Worm (Caenorhabditis elegans) whole organism, dauer: ENCODE measurements around the gene acr-18.
"Not testable (repeated sequence)": the region's sequence is repeated elsewhere in the genome, so short reads cannot be mapped to it uniquely, and the experiment has no call there.

Experiments
- unc-62 ChIP-seq: sonication (generic microtip); optimal IDR thresholded peaks from 2 replicates; lab custom pipeline; 2017; ENCODE audit warnings: missing biosample characterization, missing genetic modification reagents, missing genetic modification characterization

The acr-18 gene

DNA sequence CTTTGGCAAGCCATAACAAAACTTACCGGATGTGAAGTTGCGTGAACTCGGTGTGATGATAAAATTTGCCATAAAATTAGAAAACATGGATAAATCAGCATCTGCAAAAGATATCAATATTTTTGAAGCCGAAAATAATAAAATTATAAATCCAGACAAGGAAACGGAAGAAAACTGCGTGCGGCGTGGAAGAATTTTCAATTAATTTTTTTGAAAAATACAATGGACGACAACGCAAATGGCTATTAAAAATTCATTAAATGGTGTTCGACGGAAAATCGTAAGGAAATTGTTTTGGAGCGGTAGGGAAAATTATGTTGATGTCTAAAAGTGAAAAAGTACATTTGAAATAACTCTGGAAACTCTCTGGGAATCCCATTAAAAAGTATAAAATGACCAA, at the start of gene acr-18:
Gene acr-18 (minus strand): TSS at position 101 of the 400 bp plus-strand sequence.
- TF ChIP-seq unc-62 (GFP tag; lab: Kevin White, UChicago) = no peak

DNA sequence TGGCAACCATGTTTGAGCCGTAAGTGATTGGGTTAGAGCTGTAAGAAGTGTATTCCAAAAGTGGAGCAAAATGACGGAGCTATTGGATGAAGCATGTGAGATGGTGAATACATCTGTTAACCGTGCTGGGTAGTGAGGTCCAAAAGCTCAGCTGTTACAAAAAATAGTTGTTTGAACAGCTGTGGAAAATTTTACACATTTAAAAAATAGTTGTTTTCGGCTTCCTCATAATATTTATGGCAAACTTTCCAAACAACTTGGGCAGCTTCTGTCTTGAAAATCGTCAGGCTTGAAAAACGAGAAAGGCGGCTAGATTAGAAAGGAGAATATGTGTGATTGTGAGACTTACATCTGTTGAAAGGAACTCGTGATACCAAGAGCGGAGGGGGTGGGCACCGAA, 46.1 kb upstream of the acr-18 start, which contains the start of gene fbxa-154:
Gene fbxa-154 (minus strand): TSS at position 101 of the 400 bp plus-strand sequence.
- no peak for TF ChIP-seq unc-62 (GFP tag; lab: Kevin White, UChicago)

DNA sequence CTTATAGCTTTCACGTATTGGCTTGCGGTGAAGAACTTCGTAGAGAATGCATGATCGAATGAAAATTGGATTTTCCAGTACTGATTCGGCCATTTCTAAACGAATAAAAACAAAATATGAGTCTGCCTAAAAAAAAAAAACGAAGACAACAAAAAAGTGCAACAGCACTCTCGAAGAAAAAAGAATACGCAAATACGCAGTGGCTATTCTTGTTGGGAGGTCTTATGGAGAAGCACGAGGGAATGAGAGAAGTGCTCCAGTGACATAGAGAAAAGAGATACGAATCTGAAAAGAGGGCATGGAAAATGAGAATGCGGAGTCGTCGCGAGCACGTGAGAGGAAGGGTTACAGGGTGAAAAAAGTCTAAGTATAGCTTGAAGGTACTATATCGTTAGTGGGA, 43.3 kb upstream of the acr-18 start, which contains the start of gene fbxa-152:
Gene fbxa-152 (minus strand): TSS at position 101 of the 400 bp plus-strand sequence.
- TF ChIP-seq unc-62 (GFP tag; lab: Kevin White, UChicago) = no peak

DNA sequence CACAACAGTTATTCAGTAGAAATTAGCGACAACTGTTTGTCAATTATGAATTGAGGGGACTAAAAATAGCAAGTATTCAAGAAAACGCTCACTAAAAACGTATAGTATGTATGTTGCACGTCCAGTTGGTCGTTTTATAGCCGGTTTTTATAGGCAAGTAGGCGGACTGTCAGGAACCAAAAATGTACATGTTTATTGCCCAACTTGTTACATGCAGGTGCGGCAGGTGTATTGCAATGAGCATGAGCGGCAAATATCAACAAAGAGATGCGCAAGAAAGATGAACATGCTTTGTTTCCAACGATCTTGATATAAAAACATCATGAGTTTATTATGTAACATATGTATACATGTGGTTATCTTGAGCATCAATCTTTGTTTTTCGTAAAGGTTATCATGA, 40.8 kb upstream of the acr-18 start, which contains the start of gene B0391.14:
Gene B0391.14 (minus strand): TSS at position 101 of the 400 bp plus-strand sequence.
- TF ChIP-seq unc-62 (GFP tag; lab: Kevin White, UChicago) = not testable (repeated sequence)

DNA sequence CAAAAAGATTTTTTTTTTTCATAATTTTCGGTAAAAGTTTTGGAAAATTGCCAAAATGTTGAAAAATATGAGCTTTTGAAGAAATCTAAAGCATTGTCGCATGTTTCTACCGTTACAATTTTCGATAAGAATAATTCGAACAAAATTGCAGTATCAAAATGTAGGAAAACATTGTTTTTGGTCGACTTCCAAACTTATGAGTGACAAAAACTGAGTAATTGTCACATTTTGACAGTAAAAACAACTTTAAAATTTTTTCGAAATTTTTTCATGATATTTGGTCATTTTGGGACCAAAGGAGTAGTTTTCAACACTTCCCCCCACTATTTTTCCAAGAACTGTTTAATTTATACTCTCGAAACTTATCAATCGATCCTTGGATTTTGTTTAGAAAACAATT, 35.6 kb upstream of the acr-18 start, which contains the start of gene fbxa-139:
Gene fbxa-139 (minus strand): TSS at position 101 of the 400 bp plus-strand sequence.
- TF ChIP-seq unc-62 (GFP tag; lab: Kevin White, UChicago) = no peak

DNA sequence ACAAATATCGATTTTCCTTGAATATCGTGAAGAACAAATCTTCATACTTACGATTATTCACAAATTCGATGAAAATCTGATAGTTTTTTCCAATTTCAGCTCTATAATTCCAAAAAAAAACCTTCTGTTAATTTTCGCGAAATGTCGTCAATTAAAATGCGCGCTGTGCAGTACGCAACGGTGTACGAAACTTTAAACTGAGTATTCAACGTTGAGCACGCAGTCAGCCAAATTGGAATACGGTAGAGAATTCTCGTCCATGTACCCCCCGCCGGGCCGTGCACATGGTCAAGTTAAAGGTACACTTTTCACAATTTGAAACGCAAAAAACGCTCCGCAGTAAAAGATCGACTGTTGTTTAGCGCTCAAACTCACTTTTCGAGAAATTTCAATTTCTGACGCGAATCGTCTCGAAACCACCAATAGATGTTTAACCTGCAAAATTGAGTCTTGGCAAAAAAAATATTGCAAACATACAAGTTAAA, 31.3 kb upstream of the acr-18 start, which contains the start of gene F28F8.7:
Gene F28F8.7 (minus strand): TSS at position 435 of the 485 bp plus-strand sequence.
- not testable (repeated sequence) for TF ChIP-seq unc-62 (GFP tag; lab: Kevin White, UChicago)

DNA sequence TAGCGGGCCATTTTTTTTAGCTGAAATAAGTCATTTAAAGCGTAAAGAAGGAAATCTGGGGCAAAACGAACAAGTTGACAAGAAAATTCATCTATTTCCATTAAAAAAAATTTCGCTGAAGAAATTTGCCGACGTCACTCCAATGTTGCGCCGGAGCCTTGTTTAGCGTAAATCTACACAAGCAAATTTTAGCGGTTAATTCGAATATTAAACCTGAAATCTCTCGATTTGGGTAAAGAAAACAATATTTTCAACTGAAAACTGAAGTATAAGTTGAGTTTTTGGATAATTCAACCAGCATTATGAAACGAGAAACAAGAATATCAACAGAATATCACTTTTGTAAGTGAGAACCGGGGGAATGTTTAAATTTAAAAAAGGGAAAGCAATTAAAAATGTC, 19.4 kb upstream of the acr-18 start, which contains the start of gene F28F8.9:
Gene F28F8.9 (minus strand): TSS at position 288 of the 400 bp plus-strand sequence.
- no peak for TF ChIP-seq unc-62 (GFP tag; lab: Kevin White, UChicago)

DNA sequence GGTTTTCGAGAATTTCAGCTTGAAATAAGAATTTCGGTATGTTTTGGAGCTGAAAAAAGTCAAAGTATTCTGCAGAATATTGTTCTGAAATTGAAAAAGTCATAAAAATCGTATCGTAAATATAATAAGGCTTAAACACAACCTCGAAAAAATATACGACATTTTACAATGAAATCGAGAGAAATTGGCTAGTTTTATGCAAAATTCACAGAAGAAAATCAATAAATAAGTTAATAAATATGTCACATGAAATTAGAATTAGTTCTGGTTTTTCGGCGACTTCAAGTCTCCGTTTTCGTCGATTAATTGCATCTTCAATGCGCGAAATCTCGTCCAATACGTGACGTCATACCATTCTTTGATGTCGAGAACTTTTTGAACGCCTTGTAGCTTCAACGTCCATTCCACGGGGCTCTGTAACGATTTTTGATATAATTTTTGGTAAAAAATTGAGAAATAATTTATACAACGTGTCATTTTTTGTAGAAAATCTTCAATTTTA, 18.5 kb upstream of the acr-18 start, which contains the start of gene atx-3:
Gene atx-3 (minus strand): TSS at position 51 of the 502 bp plus-strand sequence.
- TF ChIP-seq unc-62 (GFP tag; lab: Kevin White, UChicago) = no peak

DNA sequence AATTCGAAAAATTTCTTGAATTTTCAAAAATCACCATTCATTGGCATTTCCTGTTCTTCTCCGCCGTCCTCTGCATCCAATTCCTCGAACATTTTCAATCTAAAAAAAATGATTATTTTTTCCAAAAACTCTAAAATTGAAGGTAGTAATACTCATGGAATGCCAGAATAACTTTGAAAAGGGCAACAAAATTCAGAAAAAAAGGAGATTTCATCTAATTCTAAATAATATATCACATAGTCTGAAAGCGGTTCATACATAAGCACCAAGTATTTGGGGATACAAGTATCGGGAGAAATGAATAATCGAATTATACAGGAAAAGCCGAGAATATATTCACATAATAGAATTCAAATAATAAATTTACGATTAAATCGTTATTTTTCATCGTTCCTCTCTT, 16.4 kb upstream of the acr-18 start, which contains the start of gene mdt-28:
Gene mdt-28 (minus strand): TSS at position 101 of the 400 bp plus-strand sequence.
- TF ChIP-seq unc-62 (GFP tag; lab: Kevin White, UChicago) = no peak

DNA sequence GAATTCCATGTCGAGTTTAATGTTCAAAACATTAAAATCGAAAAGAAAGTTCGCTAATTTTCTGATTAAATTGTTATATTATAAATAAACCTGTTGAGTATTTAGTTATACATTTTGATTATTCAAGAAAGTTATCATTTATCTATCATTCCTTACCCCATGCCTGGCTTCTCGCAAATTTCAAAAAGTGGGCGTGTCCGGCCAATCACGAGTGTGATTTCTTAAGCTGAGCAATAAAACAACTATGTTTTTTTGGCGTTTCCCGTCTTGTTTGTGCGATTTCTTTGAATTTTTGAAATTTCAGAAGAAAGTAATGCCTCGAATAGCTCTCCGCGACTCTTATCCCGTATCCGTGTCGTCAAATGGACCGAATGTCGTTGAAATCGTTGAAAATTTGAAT, 13.7 kb upstream of the acr-18 start, which contains the start of gene fbxa-94:
Gene fbxa-94 (plus strand): TSS at position 301 of the 400 bp plus-strand sequence.
- no peak for TF ChIP-seq unc-62 (GFP tag; lab: Kevin White, UChicago)

DNA sequence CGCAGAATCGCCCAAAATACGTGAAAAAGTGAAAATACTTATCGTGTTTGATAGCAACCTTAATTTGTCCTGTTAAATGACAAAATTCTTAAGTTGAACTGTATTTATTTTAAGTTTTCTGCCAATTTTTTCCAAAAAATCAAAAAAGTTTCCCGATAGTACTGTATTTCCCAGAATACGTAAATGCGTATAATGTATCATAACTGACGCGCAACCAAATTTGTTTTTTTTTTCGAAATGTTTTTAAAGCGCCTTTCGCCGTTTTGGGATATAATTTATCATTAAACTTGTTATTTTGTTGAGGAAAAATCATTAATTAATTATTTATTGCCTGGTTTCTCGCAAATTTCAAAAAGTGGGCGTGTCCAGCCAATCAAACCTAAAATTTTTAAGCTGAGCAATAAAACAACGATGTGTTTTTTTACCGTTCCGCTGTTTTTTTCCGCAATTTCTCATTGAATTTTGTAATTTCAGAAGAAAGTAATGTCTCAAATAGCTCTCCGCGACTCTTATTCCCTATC, 12.1 kb upstream of the acr-18 start, which contains the start of gene fbxa-95:
Gene fbxa-95 (plus strand): TSS at position 471 of the 521 bp plus-strand sequence.
- TF ChIP-seq unc-62 (GFP tag; lab: Kevin White, UChicago) = no peak

DNA sequence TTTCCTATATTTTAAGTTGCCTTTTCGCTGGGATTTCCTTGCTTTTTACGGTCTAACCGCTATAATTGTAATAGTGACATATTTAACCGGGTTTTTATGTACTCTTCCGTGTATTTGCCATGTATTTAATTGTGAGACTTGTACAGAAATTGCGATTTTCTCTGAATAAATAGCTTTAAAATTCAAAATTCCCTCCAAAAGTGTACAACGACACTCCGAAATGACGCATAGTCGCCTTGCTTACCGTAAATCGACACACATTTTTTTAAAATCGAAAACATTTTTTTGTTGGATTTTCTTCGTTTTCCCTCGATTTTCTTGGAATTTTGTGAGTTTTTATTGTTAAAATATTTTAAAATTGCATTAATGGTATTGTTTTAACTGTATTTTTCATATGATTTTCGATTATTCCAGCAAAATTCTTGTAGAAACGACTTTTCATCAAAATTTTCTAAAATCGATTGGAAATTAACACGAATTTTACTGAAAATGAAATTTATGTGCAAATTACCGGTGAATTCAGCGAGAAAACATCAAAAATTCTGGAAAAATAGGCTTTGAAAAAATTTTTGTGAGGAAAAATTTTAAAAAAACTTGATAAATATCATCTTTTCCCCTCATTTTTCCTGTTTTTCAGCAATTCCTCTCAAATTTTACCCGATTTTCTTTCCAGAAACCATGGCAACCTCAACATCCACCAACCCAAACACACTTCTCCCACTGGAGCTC, 10.9 kb upstream of the acr-18 start, which contains the start of gene lsm-5:
Gene lsm-5 (plus strand): TSS at position 679 of the 729 bp plus-strand sequence.
- TF ChIP-seq unc-62 (GFP tag; lab: Kevin White, UChicago) = no peak

DNA sequence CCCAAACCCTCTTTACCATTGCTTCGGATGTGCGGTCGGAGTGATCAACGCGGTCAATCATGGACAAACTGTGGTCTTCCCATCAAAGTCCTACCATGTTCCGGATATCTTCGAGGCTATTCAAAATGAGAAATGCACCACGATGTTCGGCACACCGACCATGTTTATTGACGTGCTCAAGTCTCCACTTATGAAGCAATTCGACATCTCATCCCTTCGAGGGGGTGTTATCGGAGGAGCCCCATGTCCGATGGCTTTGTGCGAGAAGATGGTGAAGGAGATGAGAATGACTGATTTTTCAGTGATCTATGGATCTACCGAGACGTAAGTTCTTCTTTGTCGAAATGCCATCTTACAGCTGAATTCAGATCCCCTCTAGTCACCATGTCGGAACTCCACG, 9.4 kb upstream of the acr-18 start:
- TF ChIP-seq unc-62 (GFP tag; lab: Kevin White, UChicago) = no peak

DNA sequence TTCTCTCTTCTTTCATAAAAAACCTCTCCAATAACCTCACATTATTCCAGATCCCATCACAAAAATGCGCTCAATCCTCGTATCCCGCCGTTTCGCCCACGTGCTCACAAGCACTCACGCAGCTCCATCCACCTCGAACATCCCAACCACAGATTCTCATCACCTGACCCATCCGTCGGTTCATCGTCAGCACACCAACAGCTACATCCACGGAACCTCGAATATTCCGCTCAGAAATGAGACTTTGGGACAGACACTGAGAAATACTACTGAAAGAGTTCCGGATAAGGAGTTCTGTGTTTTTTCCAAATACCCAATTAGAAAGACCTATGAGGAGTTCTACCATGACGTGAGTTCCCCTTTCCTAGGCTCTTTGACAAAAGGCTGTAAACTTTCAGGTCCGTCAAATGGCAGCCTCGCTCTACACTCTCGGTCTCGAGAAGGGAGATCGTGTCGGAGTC, 8.4 kb upstream of the acr-18 start, which contains the start of gene acs-2:
Gene acs-2 (plus strand): TSS at position 51 of the 461 bp plus-strand sequence.
- no peak for TF ChIP-seq unc-62 (GFP tag; lab: Kevin White, UChicago)

DNA sequence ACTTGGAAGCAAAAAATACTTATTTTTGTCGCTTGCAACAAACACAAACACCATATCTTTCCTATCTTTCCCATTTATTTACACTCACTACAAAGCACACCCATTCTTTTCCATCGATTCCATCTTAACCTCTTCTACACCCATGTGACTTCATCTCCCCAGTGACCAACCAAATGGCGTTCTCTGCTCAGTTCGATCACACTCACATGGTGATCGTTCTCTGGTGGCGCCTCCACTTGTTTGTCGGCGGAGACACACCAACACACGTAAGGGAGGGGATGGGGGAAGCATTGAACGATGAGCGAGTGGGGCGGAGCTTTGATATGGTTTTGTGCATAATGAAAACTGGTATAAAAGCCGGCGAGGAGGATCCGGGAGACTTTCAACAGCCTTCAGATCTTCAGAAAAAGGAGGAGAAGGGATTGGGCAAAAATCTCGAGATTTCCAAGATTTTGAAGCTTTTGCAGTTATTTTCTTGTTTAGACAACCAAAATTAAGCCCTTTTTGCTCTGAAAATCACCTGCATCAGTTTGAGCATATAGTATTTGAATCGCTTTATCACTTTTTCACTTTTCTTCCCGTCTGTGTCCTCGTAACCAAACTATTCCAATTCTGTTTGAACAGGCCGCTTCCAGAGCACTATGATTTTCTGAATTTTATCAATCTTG, 7.7 kb upstream of the acr-18 start:
- no peak for TF ChIP-seq unc-62 (GFP tag; lab: Kevin White, UChicago)
